Worm (Caenorhabditis elegans): ENCODE data around the gene sams-3.

DNA sequence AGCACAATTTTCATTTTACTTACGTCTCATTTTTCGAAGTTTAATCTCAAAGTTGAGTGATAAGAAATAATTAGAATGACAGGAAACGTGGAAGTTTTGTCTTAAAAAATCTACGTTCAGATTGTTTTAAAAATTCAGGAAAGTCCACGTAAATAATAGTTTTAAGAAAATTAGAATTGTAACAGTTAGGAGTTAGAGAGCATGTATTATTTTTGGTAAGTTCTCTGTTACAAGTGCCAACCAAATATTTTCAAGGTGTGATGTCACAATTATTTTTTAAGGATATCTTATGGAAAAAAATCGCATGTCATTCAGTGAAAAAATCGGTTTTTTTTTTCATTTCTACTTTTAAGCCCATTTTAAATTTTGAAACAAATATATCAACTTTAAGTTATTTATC, 36.0 kb downstream of the sams-3 start, which contains the start of gene H04M03.11:
- TF ChIP-seq cebp-1 (GFP tag; IDR thresholded peaks at IDR 0.05) = no peak
- no peak for TF ChIP-seq cebp-1 (tag; optimal IDR thresholded peaks at IDR 0.05)
- no peak for TF ChIP-seq hsf-1 (GFP tag; IDR thresholded peaks at IDR 0.05)
- TF ChIP-seq lag-1 (GFP tag; IDR thresholded peaks at IDR 0.05) = no peak
- no peak for TF ChIP-seq gei-17 (GFP tag; optimal IDR thresholded peaks at IDR 0.05)
- no peak for TF ChIP-seq D2030.7 (GFP tag; IDR thresholded peaks at IDR 0.05)
- no peak for TF ChIP-seq hrde-1 (tag; optimal IDR thresholded peaks at IDR 0.05; ENCODE audit: borderline replicate concordance)
- TF ChIP-seq mxl-1 (tag; optimal IDR thresholded peaks at IDR 0.05) = no peak
- TF ChIP-seq egl-44 (GFP tag; IDR thresholded peaks at IDR 0.05) = no peak
- no peak for TF ChIP-seq rec-8 (tag; optimal IDR thresholded peaks at IDR 0.05)

Data from whole organism, young adult.